Worm (Caenorhabditis elegans) whole organism, L4/young adult: ENCODE results near the gene tag-297.

Experiments
- W03F9.2 ChIP-seq: fragments of 150-350 bp; optimal IDR thresholded peaks from 2 replicates; lab custom pipeline; 2014; ENCODE audit warnings: missing biosample characterization, missing genetic modification characterization
- him-1 ChIP-seq: sonication (generic microtip); optimal IDR thresholded peaks from 2 replicates; lab custom pipeline; 2016; ENCODE audit warnings: missing genotype, missing genetic modification reagents, missing genetic modification characterization, missing compliant biosample characterization

ce11 chrII:14670175-14670574, 42.7 kb downstream of the tag-297 start:
- TF ChIP-seq him-1 (tag; lab: Kevin White, UChicago) (no peak), W03F9.2 (tag; lab: Kevin White, UChicago) (no peak)
